Worm (Caenorhabditis elegans) whole organism, L3 larva: ENCODE results near the gene zfp-1.
A peak's percentile ranks its signal among the peaks of the same experiment; 100 is the strongest.

Experiments used
- R02D3.7 ChIP-seq: fragments of 150-350 bp; optimal IDR thresholded peaks from 2 replicates; lab custom pipeline; 2014; ENCODE audit warnings: missing biosample characterization, missing genetic modification characterization
- aly-2 ChIP-seq: fragments of 150-350 bp; optimal IDR thresholded peaks from 2 replicates; lab custom pipeline; 2014; ENCODE audit warnings: missing biosample characterization, missing genetic modification characterization
- ama-1 ChIP-seq: fragments of 150-350 bp; optimal IDR thresholded peaks from 2 replicates; lab custom pipeline; 2018
- ceh-28 ChIP-seq: fragments of 150-350 bp; optimal IDR thresholded peaks from 2 replicates; lab custom pipeline; 2014; ENCODE audit warnings: missing biosample characterization, missing genetic modification reagents, missing genetic modification characterization
- ceh-82 ChIP-seq: fragments of 150-350 bp; optimal IDR thresholded peaks from 2 replicates; lab custom pipeline; 2014; ENCODE audit warnings: missing biosample characterization, missing genetic modification characterization
- daf-12 ChIP-seq: fragments of 150-350 bp; optimal IDR thresholded peaks from 2 replicates; lab custom pipeline; 2014; ENCODE audit warnings: missing biosample characterization, missing genetic modification reagents, missing genetic modification characterization
- egl-5 ChIP-seq: fragments of 150-350 bp; optimal IDR thresholded peaks from 2 replicates; lab custom pipeline; 2017; ENCODE audit warnings: missing biosample characterization, missing genetic modification reagents, missing genetic modification characterization, inconsistent platforms
- elt-1 ChIP-seq: fragments of 150-350 bp; optimal IDR thresholded peaks from 2 replicates; lab custom pipeline; 2014; ENCODE audit warnings: missing biosample characterization, missing genetic modification characterization
- elt-2 ChIP-seq: sonication (generic microtip); optimal IDR thresholded peaks from 2 replicates; lab custom pipeline; 2016; ENCODE audit warnings: missing genetic modification reagents, mild to moderate bottlenecking, missing genetic modification characterization, missing compliant biosample characterization
- elt-3 ChIP-seq, 3 experiments: fragments of 150-350 bp in 1 of 3; sonication (generic microtip) in 2 of 3; optimal IDR thresholded peaks; 2 replicates in 2 of 3; 4 replicates in 1 of 3; lab custom pipeline; 2014 to 2017; ENCODE audit warnings: missing biosample characterization in 3 of 3, missing genetic modification characterization in 3 of 3
- eor-1 ChIP-seq, 2 experiments: fragments of 150-350 bp; optimal IDR thresholded peaks; 2 replicates each; lab custom pipeline; 2014 to 2018; ENCODE audit warnings: missing biosample characterization in 2 of 2, missing genetic modification characterization in 2 of 2
- fkh-10 ChIP-seq: sonication (generic microtip); optimal IDR thresholded peaks from 2 replicates; lab custom pipeline; 2017; ENCODE audit warnings: missing biosample characterization, missing genetic modification reagents, missing genetic modification characterization
- fkh-2 ChIP-seq: fragments of 150-350 bp; optimal IDR thresholded peaks from 2 replicates; lab custom pipeline; 2014; ENCODE audit warnings: missing biosample characterization, missing genetic modification reagents, missing genetic modification characterization
- jun-1 ChIP-seq: fragments of 150-350 bp; optimal IDR thresholded peaks from 2 replicates; lab custom pipeline; 2014; ENCODE audit warnings: missing biosample characterization, missing genetic modification reagents, missing genetic modification characterization
- lsy-12 ChIP-seq: sonication (generic microtip); optimal IDR thresholded peaks from 2 replicates; lab custom pipeline; 2016; ENCODE audit warnings: mild to moderate bottlenecking, missing genetic modification characterization, missing compliant biosample characterization
- mml-1 ChIP-seq: fragments of 150-350 bp; sonication (generic microtip); optimal IDR thresholded peaks from 3 replicates; lab custom pipeline; 2014; ENCODE audit warnings: missing biosample characterization, missing genetic modification characterization
- nfya-1 ChIP-seq: sonication (generic microtip); optimal IDR thresholded peaks from 2 replicates; lab custom pipeline; 2017; ENCODE audit warnings: missing genetic modification characterization, mild to moderate bottlenecking, missing compliant biosample characterization, antibody characterized with exemption, moderate library complexity; ENCODE audit not compliant: insufficient read depth
- nhr-23 ChIP-seq: fragments of 150-350 bp; optimal IDR thresholded peaks from 2 replicates; lab custom pipeline; 2014; ENCODE audit warnings: missing biosample characterization, missing genetic modification reagents, missing genetic modification characterization
- nhr-25 ChIP-seq: sonication (generic microtip); optimal IDR thresholded peaks from 2 replicates; lab custom pipeline; 2017; ENCODE audit warnings: missing biosample characterization, missing genetic modification characterization
- nhr-28 ChIP-seq: fragments of 150-350 bp; optimal IDR thresholded peaks from 2 replicates; lab custom pipeline; 2014; ENCODE audit warnings: missing biosample characterization, missing genetic modification characterization
- nhr-43 ChIP-seq: sonication (generic microtip); optimal IDR thresholded peaks from 2 replicates; lab custom pipeline; 2016; ENCODE audit warnings: mild to moderate bottlenecking, missing genetic modification characterization, missing compliant biosample characterization; ENCODE audit not compliant: poor library complexity, severe bottlenecking
- nhr-67 ChIP-seq: fragments of 150-350 bp; optimal IDR thresholded peaks from 2 replicates; lab custom pipeline; 2014; ENCODE audit warnings: missing biosample characterization, missing genetic modification characterization
- nhr-76 ChIP-seq: fragments of 150-350 bp; sonication (generic microtip); optimal IDR thresholded peaks from 5 replicates; lab custom pipeline; 2014; ENCODE audit warnings: missing biosample characterization, missing genetic modification characterization
- nhr-77 ChIP-seq: fragments of 150-350 bp; optimal IDR thresholded peaks from 2 replicates; lab custom pipeline; 2014; ENCODE audit warnings: missing biosample characterization, missing genetic modification characterization
- pha-4 ChIP-seq: fragments of 150-350 bp; optimal IDR thresholded peaks from 2 replicates; lab custom pipeline; 2014; ENCODE audit warnings: missing biosample characterization, missing genetic modification reagents, missing genetic modification characterization
- pqm-1 ChIP-seq: fragments of 150-350 bp; optimal IDR thresholded peaks from 2 replicates; lab custom pipeline; 2017; ENCODE audit warnings: missing biosample characterization, missing genetic modification characterization, inconsistent platforms
- skn-1 ChIP-seq: fragments of 150-350 bp; optimal IDR thresholded peaks from 2 replicates; lab custom pipeline; 2014; ENCODE audit warnings: missing biosample characterization, missing genetic modification characterization
- snpc-4 ChIP-seq: fragments of 150-350 bp; optimal IDR thresholded peaks from 2 replicates; lab custom pipeline; 2014; ENCODE audit warnings: missing biosample characterization, missing genetic modification characterization
- tbx-2 ChIP-seq: sonication (generic microtip); optimal IDR thresholded peaks from 2 replicates; lab custom pipeline; 2016; ENCODE audit warnings: mild to moderate bottlenecking, missing genetic modification characterization, missing compliant biosample characterization
- unc-39 ChIP-seq: sonication (generic microtip); optimal IDR thresholded peaks from 4 replicates; lab custom pipeline; 2017; ENCODE audit warnings: missing biosample characterization, missing genetic modification characterization
- zag-1 ChIP-seq: fragments of 150-350 bp; optimal IDR thresholded peaks from 2 replicates; lab custom pipeline; 2014; ENCODE audit warnings: missing biosample characterization, missing genetic modification characterization
- ztf-4 ChIP-seq: fragments of 150-350 bp; optimal IDR thresholded peaks from 2 replicates; lab custom pipeline; 2014; ENCODE audit warnings: missing biosample characterization, missing genetic modification characterization

The zfp-1 gene

ce11 chrIII:8791235-8791634, at the start of gene zfp-1, which contains the start of gene F54F2.14:
Gene zfp-1, plus strand, starts transcription at chrIII:8791535.
Gene F54F2.14, plus strand, starts transcription at chrIII:8791546.
- TF ChIP-seq ceh-28: no peak
- no peak for TF ChIP-seq lsy-12 (tag; lab: Kevin White, UChicago)
- no peak for TF ChIP-seq nhr-67
- TF ChIP-seq nhr-23 (tag; lab: Kevin White, UChicago): no peak
- no peak for TF ChIP-seq fkh-10 (GFP tag; lab: Kevin White, UChicago)
- no peak for TF ChIP-seq elt-3 (tag; optimal IDR thresholded peaks at IDR 0.05; lab: Kevin White, UChicago)
- TF ChIP-seq pqm-1 (tag; lab: Kevin White, UChicago): no peak
- TF ChIP-seq fkh-2 (tag; lab: Kevin White, UChicago): no peak
- no peak for TF ChIP-seq jun-1 (tag; lab: Kevin White, UChicago)
- TF ChIP-seq nhr-25 (tag; lab: Kevin White, UChicago): no peak
- no peak for TF ChIP-seq mml-1
- TF ChIP-seq nhr-43 (tag; lab: Kevin White, UChicago): no peak
- no peak for TF ChIP-seq ztf-4 (tag; lab: Kevin White, UChicago)
- TF ChIP-seq unc-39 (tag; lab: Kevin White, UChicago): no peak
- TF ChIP-seq daf-12 (tag; lab: Kevin White, UChicago): no peak

- no peak for TF ChIP-seq R02D3.7 (tag; lab: Kevin White, UChicago)
- TF ChIP-seq aly-2 (tag; lab: Kevin White, UChicago): no peak
- TF ChIP-seq pha-4 (tag; lab: Kevin White, UChicago): no peak
- no peak for TF ChIP-seq elt-2 (tag; lab: Kevin White, UChicago)
- TF ChIP-seq elt-1: no peak
- no peak for TF ChIP-seq nhr-28 (tag; lab: Kevin White, UChicago)
- no peak for TF ChIP-seq nhr-77 (tag; lab: Kevin White, UChicago)
Observed at ce11 chrIII:8741955-8742354, 49.4 kb upstream of the zfp-1 start.

- TF ChIP-seq nhr-25 (tag; lab: Kevin White, UChicago) (no peak), snpc-4 (tag; lab: Kevin White, UChicago) (no peak), nhr-76 (tag; lab: Kevin White, UChicago) (no peak), nfya-1 (tag; lab: Kevin White, UChicago) (no peak), elt-3 (tag; optimal IDR thresholded peaks at IDR 0.05; lab: Kevin White, UChicago) (no peak), nhr-43 (tag; lab: Kevin White, UChicago) (no peak), tbx-2 (tag; lab: Kevin White, UChicago) (no peak), ceh-82 (tag; lab: Kevin White, UChicago) (no peak), elt-1 (no peak), mml-1 (no peak)
Observed at ce11 chrIII:8742584-8742983, 48.8 kb upstream of the zfp-1 start.

- TF ChIP-seq zag-1 (tag; lab: Kevin White, UChicago) (no peak), egl-5 (tag; lab: Kevin White, UChicago) (no peak), ama-1 (lab: Kevin White, UChicago) (no peak), elt-1 (no peak), eor-1 (tag; optimal IDR thresholded peaks at IDR 0.05; lab: Kevin White, UChicago) (no peak), skn-1 (tag; lab: Kevin White, UChicago) (no peak), nhr-77 (tag; lab: Kevin White, UChicago) (no peak), pha-4 (tag; lab: Kevin White, UChicago) (no peak)
Observed at ce11 chrIII:8743796-8744404, 47.4 kb upstream of the zfp-1 start, which contains the start of gene ZK370.6. Gene ZK370.6, minus strand, starts transcription at chrIII:8743846.

ce11 chrIII:8744765-8745164, 46.6 kb upstream of the zfp-1 start:
- TF ChIP-seq fkh-10 (GFP tag; lab: Kevin White, UChicago) (peak; percentile 79), aly-2 (tag; lab: Kevin White, UChicago) (no peak)
